Worm (Caenorhabditis elegans): ENCODE measurements around the gene F09F7.5.

DNA sequence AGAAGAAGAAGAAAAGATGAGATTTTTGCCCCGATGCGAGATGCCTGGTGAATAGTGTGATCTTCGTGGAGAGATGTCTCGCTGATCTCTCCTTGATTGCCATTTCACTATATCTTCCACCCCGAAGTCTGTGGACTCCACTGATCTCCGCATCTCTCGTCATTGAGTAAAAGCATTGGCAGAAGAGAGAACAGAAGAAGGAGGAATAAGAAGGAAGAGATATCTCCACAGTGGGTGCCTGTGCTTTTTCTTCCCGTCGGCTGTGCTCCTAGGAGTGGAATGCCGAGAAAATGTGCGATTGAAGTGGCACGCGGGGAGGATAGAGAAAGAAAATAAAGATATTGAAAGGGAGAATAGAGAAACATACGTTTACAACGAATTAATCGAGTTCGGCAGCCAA, 16.9 kb downstream of the F09F7.5 start:
- TF ChIP-seq unc-39 (tag; optimal IDR thresholded peaks at IDR 0.05) (no peak), ceh-28 (tag; optimal IDR thresholded peaks at IDR 0.05) (no peak), jun-1 (tag; optimal IDR thresholded peaks at IDR 0.05) (no peak), elt-3 (tag; optimal IDR thresholded peaks at IDR 0.05) (no peak), snpc-4 (tag; optimal IDR thresholded peaks at IDR 0.05) (no peak), nhr-28 (tag; optimal IDR thresholded peaks at IDR 0.05) (no peak), skn-1 (tag; optimal IDR thresholded peaks at IDR 0.05) (no peak), pha-4 (tag; optimal IDR thresholded peaks at IDR 0.05) (no peak), ztf-11 (tag; optimal IDR thresholded peaks at IDR 0.05) (no peak), nhr-76 (tag; optimal IDR thresholded peaks at IDR 0.05) (no peak), ceh-16 (tag; optimal IDR thresholded peaks at IDR 0.05) (no peak), R02D3.7 (tag; optimal IDR thresholded peaks at IDR 0.05) (no peak)

Data from whole organism, L3 larva.